Fruit fly (Drosophila melanogaster) whole organism, prepupa: ENCODE results near the gene CG10226.

ENCODE experiments used
- Blimp-1 ChIP-seq: fragments of 200-800 bp; sonication (Bioruptor generic); optimal IDR thresholded peaks from 3 replicates; lab custom pipeline; 2017; ENCODE audit warnings: missing biosample characterization, missing genetic modification characterization, mild to moderate bottlenecking, moderate library complexity, missing genetic modification reagents
- CG10631 ChIP-seq: fragments of 200-800 bp; sonication (Bioruptor generic); optimal IDR thresholded peaks from 2 replicates; lab custom pipeline; 2016; ENCODE audit warnings: missing biosample characterization, missing genetic modification characterization
- CG11294 ChIP-seq: fragments of 200-800 bp; sonication (Bioruptor generic); IDR thresholded peaks from 2 replicates; pipeline ENCODE4 v1.3.6; 2022; ENCODE audit warnings: missing biosample characterization, missing genetic modification characterization
- CG15336 ChIP-seq: fragments of 200-800 bp; sonication (Bioruptor generic); IDR thresholded peaks from 2 replicates; pipeline ENCODE4 v1.3.6; 2022; ENCODE audit warnings: missing biosample characterization, missing genetic modification characterization
- CG1621 ChIP-seq: fragments of 200-800 bp; sonication (Bioruptor generic); optimal IDR thresholded peaks from 3 replicates; lab custom pipeline; 2018; ENCODE audit warnings: missing biosample characterization, mild to moderate bottlenecking, missing genetic modification characterization
- CG16779 ChIP-seq: fragments of 200-800 bp; sonication (Bioruptor generic); optimal IDR thresholded peaks from 3 replicates; lab custom pipeline; 2017; ENCODE audit warnings: missing biosample characterization, mild to moderate bottlenecking, missing genetic modification characterization
- CG3032 ChIP-seq: fragments of 200-800 bp; optimal IDR thresholded peaks from 2 replicates; lab custom pipeline; 2019; ENCODE audit warnings: missing biosample characterization, mild to moderate bottlenecking, missing genetic modification characterization, moderate library complexity
- CG31627 ChIP-seq: fragments of 200-800 bp; sonication (Bioruptor generic); optimal IDR thresholded peaks from 3 replicates; lab custom pipeline; 2016; ENCODE audit warnings: missing biosample characterization, missing genetic modification characterization
- CG32006 ChIP-seq: fragments of 200-800 bp; sonication (Bioruptor generic); optimal IDR thresholded peaks from 3 replicates; lab custom pipeline; 2017; ENCODE audit warnings: missing biosample characterization, mild to moderate bottlenecking, missing genetic modification characterization
- CG34406 ChIP-seq: fragments of 200-800 bp; sonication (Bioruptor generic); optimal IDR thresholded peaks from 3 replicates; lab custom pipeline; 2016; ENCODE audit warnings: missing biosample characterization, missing genetic modification characterization
- CG3919 ChIP-seq: fragments of 200-800 bp; sonication (Bioruptor generic); optimal IDR thresholded peaks from 3 replicates; lab custom pipeline; 2016; ENCODE audit warnings: missing biosample characterization, missing genetic modification characterization
- CG4318 ChIP-seq: fragments of 200-800 bp; sonication (Bioruptor generic); optimal IDR thresholded peaks from 3 replicates; lab custom pipeline; 2017; ENCODE audit warnings: missing biosample characterization, mild to moderate bottlenecking, missing genetic modification characterization
- CG6163 ChIP-seq: fragments of 200-800 bp; sonication (Bioruptor generic); IDR thresholded peaks from 3 replicates; pipeline ENCODE4 v1.3.6; 2022; ENCODE audit warnings: missing biosample characterization, missing genetic modification characterization
- CG6276 ChIP-seq: fragments of 200-800 bp; sonication (Bioruptor generic); optimal IDR thresholded peaks from 2 replicates; lab custom pipeline; 2017; ENCODE audit warnings: missing biosample characterization, mild to moderate bottlenecking, missing genetic modification characterization
- CG6792 ChIP-seq: fragments of 200-800 bp; sonication (Bioruptor generic); optimal IDR thresholded peaks from 3 replicates; lab custom pipeline; 2016; ENCODE audit warnings: missing biosample characterization, missing genetic modification characterization
- CG6854 ChIP-seq: fragments of 200-800 bp; sonication (Bioruptor generic); optimal IDR thresholded peaks from 2 replicates; lab custom pipeline; 2017; ENCODE audit warnings: missing biosample characterization, mild to moderate bottlenecking, missing genetic modification characterization
- CG7368 ChIP-seq: fragments of 200-800 bp; sonication (Bioruptor generic); optimal IDR thresholded peaks from 3 replicates; lab custom pipeline; 2016; ENCODE audit warnings: missing biosample characterization, missing genetic modification characterization
- CG8119 ChIP-seq: fragments of 200-800 bp; sonication (Bioruptor generic); IDR thresholded peaks from 3 replicates; pipeline ENCODE4 v1.3.6; 2022; ENCODE audit warnings: missing biosample characterization, missing genetic modification characterization
- Eip75B ChIP-seq: fragments of 200-800 bp; sonication (Bioruptor generic); optimal IDR thresholded peaks from 3 replicates; lab custom pipeline; 2016; ENCODE audit warnings: missing biosample characterization, missing genetic modification characterization
- Eip78C ChIP-seq: fragments of 200-800 bp; sonication (Bioruptor generic); peaks from one replicate; lab custom pipeline; 2016; ENCODE audit warnings: missing biosample characterization, missing genetic modification characterization
- Eip93F ChIP-seq: fragments of 200-800 bp; sonication (Bioruptor generic); optimal IDR thresholded peaks from 2 replicates; lab custom pipeline; 2016; ENCODE audit warnings: missing biosample characterization, mild to moderate bottlenecking, missing genetic modification characterization
- Ets21C ChIP-seq: fragments of 200-800 bp; sonication (Bioruptor generic); optimal IDR thresholded peaks from 3 replicates; lab custom pipeline; 2016; ENCODE audit warnings: missing biosample characterization, missing genetic modification characterization
- Ets96B ChIP-seq: fragments of 200-800 bp; optimal IDR thresholded peaks from 2 replicates; lab custom pipeline; 2019; ENCODE audit warnings: missing biosample characterization, mild to moderate bottlenecking, missing genetic modification characterization, moderate library complexity
- Gug ChIP-seq: fragments of 200-800 bp; sonication (Bioruptor generic); IDR thresholded peaks from 2 replicates; pipeline ENCODE4 v1.3.6; 2022; ENCODE audit warnings: missing biosample characterization, missing genetic modification characterization
- Hr38 ChIP-seq: sonication (Bioruptor generic); optimal IDR thresholded peaks from 2 replicates; lab custom pipeline; 2016; ENCODE audit warnings: missing biosample characterization, missing genetic modification characterization
- Hr39 ChIP-seq: fragments of 200-800 bp; sonication (Bioruptor generic); optimal IDR thresholded peaks from 2 replicates; lab custom pipeline; 2016; ENCODE audit warnings: missing biosample characterization, missing genetic modification characterization
- Hr4 ChIP-seq: fragments of 200-800 bp; sonication (Bioruptor generic); optimal IDR thresholded peaks from 3 replicates; lab custom pipeline; 2016; ENCODE audit warnings: missing biosample characterization, missing genetic modification characterization
- Lpt ChIP-seq: fragments of 200-800 bp; sonication (Bioruptor generic); optimal IDR thresholded peaks from 3 replicates; lab custom pipeline; 2016; ENCODE audit warnings: missing biosample characterization, missing genetic modification characterization
- Met ChIP-seq: fragments of 200-800 bp; sonication (Bioruptor generic); optimal IDR thresholded peaks from 3 replicates; lab custom pipeline; 2016; ENCODE audit warnings: missing biosample characterization, missing genetic modification characterization
- OdsH ChIP-seq: fragments of 200-800 bp; sonication (Bioruptor generic); optimal IDR thresholded peaks from 3 replicates; lab custom pipeline; 2016; ENCODE audit warnings: missing biosample characterization, missing genetic modification characterization
- Sox102F ChIP-seq: fragments of 200-800 bp; sonication (Bioruptor generic); optimal IDR thresholded peaks from 2 replicates; lab custom pipeline; 2016; ENCODE audit warnings: missing biosample characterization, mild to moderate bottlenecking, missing genetic modification characterization
- Sox14 ChIP-seq: fragments of 200-800 bp; sonication (Bioruptor generic); optimal IDR thresholded peaks from 3 replicates; lab custom pipeline; 2016; ENCODE audit warnings: missing biosample characterization, missing genetic modification characterization
- Sox15 ChIP-seq: fragments of 200-800 bp; sonication (Bioruptor generic); optimal IDR thresholded peaks from 3 replicates; lab custom pipeline; 2016; ENCODE audit warnings: missing biosample characterization, missing genetic modification characterization
- achi ChIP-seq: fragments of 200-800 bp; sonication (Bioruptor generic); optimal IDR thresholded peaks from 3 replicates; lab custom pipeline; 2016; ENCODE audit warnings: missing biosample characterization, missing genetic modification characterization
- acj6 ChIP-seq: fragments of 200-800 bp; sonication (Bioruptor generic); optimal IDR thresholded peaks from 3 replicates; lab custom pipeline; 2016; ENCODE audit warnings: missing biosample characterization, missing genetic modification characterization
- cyc ChIP-seq: fragments of 200-800 bp; sonication (Bioruptor generic); optimal IDR thresholded peaks from 3 replicates; lab custom pipeline; 2016; ENCODE audit warnings: missing biosample characterization, missing genetic modification characterization
- dsx ChIP-seq: fragments of 200-800 bp; optimal IDR thresholded peaks from 3 replicates; lab custom pipeline; 2019; ENCODE audit warnings: missing biosample characterization, mild to moderate bottlenecking, missing genetic modification characterization, moderate library complexity; ENCODE audit not compliant: poor library complexity, severe bottlenecking
- fd85E ChIP-seq: fragments of 200-800 bp; sonication (Bioruptor generic); optimal IDR thresholded peaks from 3 replicates; lab custom pipeline; 2016; ENCODE audit warnings: missing biosample characterization, missing genetic modification characterization
- fkh ChIP-seq: fragments of 200-800 bp; sonication (Bioruptor generic); optimal IDR thresholded peaks from 3 replicates; lab custom pipeline; 2017; ENCODE audit warnings: missing biosample characterization, mild to moderate bottlenecking, missing genetic modification characterization, moderate library complexity
- lz ChIP-seq: fragments of 200-800 bp; sonication (Bioruptor generic); optimal IDR thresholded peaks from 3 replicates; lab custom pipeline; 2016; ENCODE audit warnings: missing biosample characterization, missing genetic modification characterization
- net ChIP-seq: fragments of 200-800 bp; sonication (Bioruptor generic); optimal IDR thresholded peaks from 3 replicates; lab custom pipeline; 2016; ENCODE audit warnings: missing biosample characterization, missing genetic modification characterization
- pdm3 ChIP-seq: fragments of 200-800 bp; sonication (Bioruptor generic); optimal IDR thresholded peaks from 3 replicates; lab custom pipeline; 2016; ENCODE audit warnings: missing biosample characterization, missing genetic modification characterization
- salr ChIP-seq, 2 experiments: fragments of 200-800 bp; sonication (Bioruptor generic); optimal IDR thresholded peaks; 3 replicates each; lab custom pipeline; 2016 to 2018; ENCODE audit warnings: missing biosample characterization in 2 of 2, missing genetic modification characterization in 2 of 2, mild to moderate bottlenecking in 1 of 2
- spab ChIP-seq: fragments of 200-800 bp; sonication (Bioruptor generic); optimal IDR thresholded peaks from 2 replicates; lab custom pipeline; 2017; ENCODE audit warnings: missing biosample characterization, mild to moderate bottlenecking, missing genetic modification characterization, missing genetic modification reagents
- ss ChIP-seq, 2 experiments: fragments of 200-800 bp; sonication (Bioruptor generic); optimal IDR thresholded peaks; 2 replicates in 1 of 2; 3 replicates in 1 of 2; lab custom pipeline; 2017 to 2018; ENCODE audit warnings: mild to moderate bottlenecking in 2 of 2, missing biosample characterization in 2 of 2, missing genetic modification characterization in 2 of 2, moderate library complexity in 1 of 2
- svp ChIP-seq: fragments of 200-800 bp; sonication (Bioruptor generic); peaks from one replicate; lab custom pipeline; 2016; ENCODE audit warnings: missing biosample characterization, missing genetic modification characterization
- topi ChIP-seq: fragments of 200-800 bp; sonication (Bioruptor generic); optimal IDR thresholded peaks from 3 replicates; lab custom pipeline; 2016; ENCODE audit warnings: missing biosample characterization, missing genetic modification characterization
- vri ChIP-seq: fragments of 200-800 bp; sonication (Bioruptor generic); optimal IDR thresholded peaks from 3 replicates; lab custom pipeline; 2016; ENCODE audit warnings: missing biosample characterization, mild to moderate bottlenecking, missing genetic modification characterization

The CG10226 gene

dm6 chr3L:6270283-6270682 is 30.4 kb upstream of the CG10226 start (continued):
- peak; percentile 43 for TF ChIP-seq Eip75B
- TF ChIP-seq Blimp-1 (GFP tag; lab: Kevin White, UChicago), result no peak
- peak; percentile 83 for TF ChIP-seq svp (GFP tag; lab: Kevin White, UChicago)
- peak; percentile 46 for TF ChIP-seq Hr39 (GFP tag; lab: Kevin White, UChicago)
- TF ChIP-seq Sox15 (GFP tag; lab: Kevin White, UChicago), result peak; percentile 14
- TF ChIP-seq CG15336, result peak; percentile 26; the same call in 1 of the 2 replicates
- TF ChIP-seq CG10631 (GFP tag; lab: Kevin White, UChicago), result peak; percentile 39
- no peak for TF ChIP-seq Gug (GFP tag; lab: Robert Waterston, UW)
- TF ChIP-seq CG6792 (GFP tag; lab: Kevin White, UChicago), result peak; percentile 70
- no peak for TF ChIP-seq CG16779 (tag; lab: Kevin White, UChicago)
- no peak for TF ChIP-seq CG11294 (GFP tag; lab: Robert Waterston, UW)
- TF ChIP-seq CG6163 (GFP tag; lab: Robert Waterston, UW), result peak; percentile 21; the same call in 1 of the 3 replicates
- TF ChIP-seq dsx (GFP tag; lab: Kevin White, UChicago), result peak; percentile 16
- peak; percentile 16 for TF ChIP-seq Ets21C (GFP tag; lab: Kevin White, UChicago)
- TF ChIP-seq ss (GFP tag; optimal IDR thresholded peaks at IDR 0.05; lab: Kevin White, UChicago), result peak in 1 of 2 experiments; percentile 31

dm6 chr3L:6269003-6269402 is 29.1 kb upstream of the CG10226 start:
- peak; percentile 4 for TF ChIP-seq Lpt
- TF ChIP-seq net (GFP tag; lab: Kevin White, UChicago), result peak; percentile 46
- peak; percentile 7 for TF ChIP-seq vri (GFP tag; lab: Kevin White, UChicago)
- peak; percentile 54 for TF ChIP-seq Ets96B (tag; lab: Kevin White, UChicago)
- TF ChIP-seq Eip93F, result no peak
- TF ChIP-seq OdsH (GFP tag; lab: Kevin White, UChicago), result peak; percentile 62
- TF ChIP-seq dsx (GFP tag; lab: Kevin White, UChicago), result peak; percentile 28
- TF ChIP-seq CG6792 (GFP tag; lab: Kevin White, UChicago), result peak; percentile 75
- TF ChIP-seq CG3919 (GFP tag; lab: Kevin White, UChicago), result peak; percentile 73
- TF ChIP-seq Eip78C (GFP tag; lab: Kevin White, UChicago), result peak; percentile 92
- peak; percentile 54 for TF ChIP-seq Hr4 (GFP tag; lab: Kevin White, UChicago)
- TF ChIP-seq salr (GFP tag; optimal IDR thresholded peaks at IDR 0.05; lab: Kevin White, UChicago), result no peak
- peak; percentile 27 for TF ChIP-seq CG7368
- peak; percentile 53 for TF ChIP-seq CG10631 (GFP tag; lab: Kevin White, UChicago)
- TF ChIP-seq Hr38 (GFP tag; lab: Kevin White, UChicago), result no peak
- TF ChIP-seq CG6854 (GFP tag; lab: Kevin White, UChicago), result no peak
- TF ChIP-seq Sox15 (GFP tag; lab: Kevin White, UChicago), result peak; percentile 64
- TF ChIP-seq CG6163 (GFP tag; lab: Robert Waterston, UW), result peak; percentile 57
- no peak for TF ChIP-seq ss (GFP tag; optimal IDR thresholded peaks at IDR 0.05; lab: Kevin White, UChicago)
- TF ChIP-seq lz (GFP tag; lab: Kevin White, UChicago), result peak; percentile 48
- TF ChIP-seq Gug (GFP tag; lab: Robert Waterston, UW), result no peak
- TF ChIP-seq fkh, result no peak
- TF ChIP-seq pdm3, result peak; percentile 66
- TF ChIP-seq CG31627 (GFP tag; lab: Kevin White, UChicago), result peak; percentile 57
- TF ChIP-seq CG16779 (tag; lab: Kevin White, UChicago), result no peak
- TF ChIP-seq Sox102F (GFP tag; lab: Kevin White, UChicago), result peak; percentile 32
- TF ChIP-seq Eip75B, result peak; percentile 56
- peak; percentile 36 for TF ChIP-seq CG3032 (tag; lab: Kevin White, UChicago)
- peak; percentile 22 for TF ChIP-seq spab
- peak; percentile 63 for TF ChIP-seq CG32006 (GFP tag; lab: Kevin White, UChicago)
- TF ChIP-seq CG1621, result no peak
- TF ChIP-seq Sox14 (GFP tag; lab: Kevin White, UChicago), result peak; percentile 50
- no peak for TF ChIP-seq CG6276 (GFP tag; lab: Kevin White, UChicago)
- TF ChIP-seq acj6 (GFP tag; lab: Kevin White, UChicago), result peak; percentile 65
- TF ChIP-seq CG34406 (GFP tag; lab: Kevin White, UChicago), result peak; percentile 71
- no peak for TF ChIP-seq CG4318
- TF ChIP-seq Hr39 (GFP tag; lab: Kevin White, UChicago), result peak; percentile 51
- TF ChIP-seq Blimp-1 (GFP tag; lab: Kevin White, UChicago), result no peak
- TF ChIP-seq topi (GFP tag; lab: Kevin White, UChicago), result peak; percentile 54
- TF ChIP-seq svp (GFP tag; lab: Kevin White, UChicago), result peak; percentile 86
- peak; percentile 67 for TF ChIP-seq Met (GFP tag; lab: Kevin White, UChicago)
- peak; percentile 51 for TF ChIP-seq achi
- no peak; the same call in 2 of the 3 replicates for TF ChIP-seq CG8119 (GFP tag; lab: Robert Waterston, UW)
- no peak for TF ChIP-seq CG11294 (GFP tag; lab: Robert Waterston, UW)
- peak; percentile 50 for TF ChIP-seq cyc (GFP tag; lab: Kevin White, UChicago)
- TF ChIP-seq fd85E (GFP tag; lab: Kevin White, UChicago), result no peak
